Worm (Caenorhabditis elegans) whole organism, young adult: ENCODE results near the gene cec-6.

Experiments
- madf-3 ChIP-seq: fragments of 200-800 bp; sonication (Bioruptor generic); IDR thresholded peaks from 2 replicates; pipeline ENCODE4 v1.3.6; 2022; ENCODE audit warnings: missing genetic modification reagents, missing genetic modification characterization, missing compliant biosample characterization
- rpc-1 ChIP-seq, 2 experiments: fragments of 150-350 bp in 1 of 2; sonication (generic microtip) in 1 of 2; optimal IDR thresholded peaks; 2 replicates each; lab custom pipeline; 2014 to 2018; ENCODE audit warnings: missing biosample characterization in 1 of 2, missing genetic modification characterization in 1 of 2, missing genetic modification reagents in 1 of 2, missing genotype in 1 of 2
- unc-130 ChIP-seq: sonication (generic microtip); optimal IDR thresholded peaks from 2 replicates; lab custom pipeline; 2016; ENCODE audit warnings: missing genetic modification reagents, missing genetic modification characterization, missing compliant biosample characterization

DNA sequence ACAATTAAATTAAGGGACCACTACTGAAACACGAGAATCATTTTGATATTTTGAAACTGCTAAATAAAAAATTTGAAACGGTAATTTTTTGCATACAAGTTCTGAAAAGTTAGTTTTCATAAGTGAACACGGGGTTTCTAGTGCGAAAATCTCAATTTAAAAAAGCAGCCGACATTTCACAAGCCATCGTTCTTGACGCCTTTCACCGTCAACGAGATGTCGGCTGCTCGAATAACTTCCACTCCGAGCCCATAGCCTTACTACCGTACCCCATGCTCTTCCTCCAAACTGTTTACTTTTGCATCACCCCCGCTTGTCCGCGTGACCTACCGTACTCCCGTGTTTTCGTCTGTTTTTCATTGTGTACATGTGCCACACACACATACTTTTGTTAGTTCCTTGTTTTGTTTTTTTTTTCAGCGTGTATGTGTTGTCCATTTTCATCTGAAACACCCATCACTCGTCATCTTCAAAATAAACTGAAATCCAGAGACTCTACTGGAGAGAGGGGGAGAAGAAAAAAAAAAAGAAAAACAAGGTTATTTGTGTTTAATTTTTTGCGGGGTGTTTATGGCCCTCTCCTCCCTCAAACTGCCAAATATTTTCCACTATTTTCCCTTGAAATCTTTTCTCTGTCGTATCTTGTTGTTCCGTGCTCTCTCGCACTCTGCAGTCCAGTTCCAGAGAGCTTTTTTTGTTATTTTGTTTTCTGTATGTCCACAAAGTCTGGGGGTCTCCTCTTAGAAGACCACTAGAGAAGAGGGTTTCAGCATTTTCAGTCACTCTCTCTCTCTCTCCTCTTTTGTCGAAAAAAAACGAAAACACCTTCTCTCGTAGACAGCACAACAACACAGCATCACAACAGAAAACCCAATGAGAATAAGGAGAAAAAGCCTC lies 43.6 kb downstream of the cec-6 start:
- TF ChIP-seq madf-3 (GFP tag; lab: Robert Waterston, UW) (no peak), unc-130 (GFP tag; lab: Kevin White, UChicago) (no peak), rpc-1 (optimal IDR thresholded peaks at IDR 0.05; lab: Kevin White, UChicago) (no peak), rpc-1 (tag; optimal IDR thresholded peaks at IDR 0.05; lab: Kevin White, UChicago) (no peak)
